Worm (Caenorhabditis elegans) whole organism, mixed stage, embryonic: ENCODE measurements around the gene pdk-1.

ENCODE experiments used
- ceh-39 ChIP-seq: fragments of 150-350 bp; optimal IDR thresholded peaks from 2 replicates; lab custom pipeline; 2014; ENCODE audit warnings: missing biosample characterization, missing genetic modification characterization
- ceh-43 ChIP-seq: fragments of 200-800 bp; sonication (Bioruptor generic); optimal IDR thresholded peaks from 2 replicates; lab custom pipeline; 2018; ENCODE audit warnings: mild to moderate bottlenecking, missing genetic modification characterization, moderate library complexity, missing compliant biosample characterization
- elt-1 ChIP-seq: sonication (generic microtip); optimal IDR thresholded peaks from 2 replicates; lab custom pipeline; 2017; ENCODE audit warnings: missing genetic modification characterization, mild to moderate bottlenecking, missing compliant biosample characterization, antibody characterized with exemption, moderate library complexity, borderline replicate concordance; ENCODE audit not compliant: insufficient read depth
- flh-1 ChIP-seq: fragments of 200-800 bp; sonication (Bioruptor generic); optimal IDR thresholded peaks from 2 replicates; lab custom pipeline; 2018; ENCODE audit warnings: mild to moderate bottlenecking, missing genetic modification characterization, moderate library complexity, missing compliant biosample characterization
- lin-13 ChIP-seq: fragments of 150-350 bp; optimal IDR thresholded peaks from 2 replicates; lab custom pipeline; 2014; ENCODE audit warnings: missing biosample characterization, missing genetic modification characterization
- lsy-2 ChIP-seq: fragments of 150-350 bp; optimal IDR thresholded peaks from 2 replicates; lab custom pipeline; 2014; ENCODE audit warnings: missing biosample characterization, missing genetic modification characterization
- nhr-237 ChIP-seq: fragments of 150-350 bp; optimal IDR thresholded peaks from 2 replicates; lab custom pipeline; 2014; ENCODE audit warnings: missing biosample characterization, missing genetic modification characterization
- nhr-76 ChIP-seq: sonication (generic microtip); optimal IDR thresholded peaks from 2 replicates; lab custom pipeline; 2017; ENCODE audit warnings: missing biosample characterization, missing genetic modification characterization
- pha-4 ChIP-seq: fragments of 150-350 bp; optimal IDR thresholded peaks from 2 replicates; lab custom pipeline; 2018; ENCODE audit warnings: missing biosample characterization, missing genetic modification reagents, missing genetic modification characterization
- snpc-4 ChIP-seq: fragments of 150-350 bp; optimal IDR thresholded peaks from 2 replicates; lab custom pipeline; 2014; ENCODE audit warnings: missing biosample characterization, missing genetic modification characterization
- sptf-1 ChIP-seq: sonication (generic microtip); optimal IDR thresholded peaks from 2 replicates; lab custom pipeline; 2017; ENCODE audit warnings: mild to moderate bottlenecking, missing genetic modification characterization, moderate library complexity, missing compliant biosample characterization
- unc-39 ChIP-seq: fragments of 150-350 bp; optimal IDR thresholded peaks from 2 replicates; lab custom pipeline; 2014; ENCODE audit warnings: missing biosample characterization, missing genetic modification characterization

DNA sequence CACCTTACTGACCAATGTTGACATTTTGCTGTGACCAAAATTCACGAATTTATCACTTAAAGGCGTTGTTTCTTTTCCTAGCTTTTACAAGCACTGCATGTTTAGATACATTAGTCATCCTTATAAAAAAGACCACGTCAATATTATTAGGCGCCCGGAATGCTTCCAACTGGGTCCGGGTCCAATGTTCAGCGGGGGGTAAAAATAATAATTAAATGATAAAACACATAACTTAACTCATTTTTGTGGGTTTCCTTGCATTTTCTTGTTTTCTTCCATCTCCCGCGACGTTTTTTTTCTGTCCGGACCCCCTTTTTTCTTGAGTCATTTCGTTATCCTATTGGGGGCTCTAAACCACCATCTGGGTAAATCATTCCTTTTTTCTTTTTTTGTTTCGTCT is 27.7 kb upstream of the pdk-1 start:
- no peak for TF ChIP-seq snpc-4 (tag; lab: Kevin White, UChicago)
- TF ChIP-seq lin-13 = no peak
- TF ChIP-seq ceh-39 (tag; lab: Kevin White, UChicago) = no peak
- no peak for TF ChIP-seq unc-39
- no peak for TF ChIP-seq pha-4 (tag; lab: Kevin White, UChicago)
- TF ChIP-seq nhr-237 (tag; lab: Kevin White, UChicago) = no peak
- TF ChIP-seq lsy-2 (tag; lab: Kevin White, UChicago) = no peak
- no peak for TF ChIP-seq sptf-1 (tag; lab: Kevin White, UChicago)
- no peak for TF ChIP-seq elt-1 (tag; lab: Kevin White, UChicago)
- TF ChIP-seq flh-1 (GFP tag; lab: Kevin White, UChicago) = no peak
- TF ChIP-seq nhr-76 (tag; lab: Kevin White, UChicago) = no peak
- TF ChIP-seq ceh-43 (GFP tag; lab: Kevin White, UChicago) = no peak
